Fruit fly (Drosophila melanogaster) whole organism, adult: ENCODE data around the gene Srlp.

Experiments used
- CG14711 ChIP-seq: fragments of 200-800 bp; sonication (Bioruptor generic); optimal IDR thresholded peaks from 2 replicates; lab custom pipeline; 2018; ENCODE audit warnings: missing biosample characterization, mild to moderate bottlenecking, missing genetic modification characterization, moderate library complexity
- CG1620 ChIP-seq: fragments of 200-800 bp; sonication (Bioruptor generic); optimal IDR thresholded peaks from 2 replicates; lab custom pipeline; 2016; ENCODE audit warnings: missing biosample characterization, missing genetic modification characterization
- CG33017 ChIP-seq: fragments of 200-800 bp; sonication (Bioruptor generic); optimal IDR thresholded peaks from 2 replicates; lab custom pipeline; 2018; ENCODE audit warnings: missing biosample characterization, mild to moderate bottlenecking, missing genetic modification characterization, moderate library complexity
- CG7101 ChIP-seq: fragments of 200-800 bp; sonication (Bioruptor generic); optimal IDR thresholded peaks from 2 replicates; lab custom pipeline; 2018; ENCODE audit warnings: missing biosample characterization, mild to moderate bottlenecking, missing genetic modification characterization, moderate library complexity
- Clk ChIP-seq: fragments of 200-800 bp; sonication (Bioruptor generic); optimal IDR thresholded peaks from 2 replicates; lab custom pipeline; 2017; ENCODE audit warnings: missing biosample characterization, missing genetic modification characterization
- bab1 ChIP-seq: fragments of 200-800 bp; sonication (Bioruptor generic); optimal IDR thresholded peaks from 3 replicates; lab custom pipeline; 2019; ENCODE audit warnings: missing biosample characterization, mild to moderate bottlenecking, missing genetic modification characterization, moderate library complexity
- kay ChIP-seq: fragments of 200-800 bp; sonication (Bioruptor generic); peaks from one replicate; lab custom pipeline; 2016; ENCODE audit warnings: missing biosample characterization, missing genetic modification characterization, borderline replicate concordance
- ovo ChIP-seq: fragments of 200-800 bp; sonication (Bioruptor generic); optimal IDR thresholded peaks from 2 replicates; lab custom pipeline; 2016; ENCODE audit warnings: missing biosample characterization, missing genetic modification characterization
- pad ChIP-seq: fragments of 200-800 bp; sonication (Bioruptor generic); optimal IDR thresholded peaks from 3 replicates; lab custom pipeline; 2017; ENCODE audit warnings: missing biosample characterization, missing genetic modification characterization, mild to moderate bottlenecking, moderate library complexity, missing genetic modification reagents
- tj ChIP-seq: fragments of 200-800 bp; sonication (Bioruptor generic); optimal IDR thresholded peaks from 3 replicates; lab custom pipeline; 2017; ENCODE audit warnings: missing biosample characterization, mild to moderate bottlenecking, missing genetic modification characterization, moderate library complexity
- toe ChIP-seq: fragments of 200-800 bp; sonication (Bioruptor generic); optimal IDR thresholded peaks from 2 replicates; lab custom pipeline; 2016; ENCODE audit warnings: missing biosample characterization, missing genetic modification characterization

dm6 chr3R:12448889-12449314 is 15.0 kb downstream of the Srlp start, which contains the start of gene CG18549:
- TF ChIP-seq bab1 (GFP tag; lab: Kevin White, UChicago) (peak; percentile 100), ovo (GFP tag; lab: Kevin White, UChicago) (peak; percentile 58), CG1620 (GFP tag; lab: Kevin White, UChicago) (peak; percentile 97), CG14711 (tag; lab: Kevin White, UChicago) (peak; percentile 99), kay (GFP tag; lab: Kevin White, UChicago) (peak; percentile 99), tj (GFP tag; lab: Kevin White, UChicago) (peak; percentile 83), Clk (GFP tag; lab: Kevin White, UChicago) (peak; percentile 94), CG7101 (tag; lab: Kevin White, UChicago) (peak; percentile 100), CG33017 (tag; lab: Kevin White, UChicago) (peak; percentile 100), toe (no peak), pad (GFP tag; lab: Kevin White, UChicago) (peak; percentile 89)
